Fruit fly (Drosophila melanogaster) whole organism, prepupa: ENCODE results near the gene CG15023.

ENCODE experiments used
- CG7368 ChIP-seq: fragments of 200-800 bp; sonication (Bioruptor generic); optimal IDR thresholded peaks from 3 replicates; lab custom pipeline; 2016; ENCODE audit warnings: missing biosample characterization, missing genetic modification characterization
- CG8319 ChIP-seq: fragments of 200-800 bp; sonication (Bioruptor generic); optimal IDR thresholded peaks from 3 replicates; lab custom pipeline; 2016; ENCODE audit warnings: missing biosample characterization, missing genetic modification characterization
- Eip75B ChIP-seq: fragments of 200-800 bp; sonication (Bioruptor generic); optimal IDR thresholded peaks from 3 replicates; lab custom pipeline; 2016; ENCODE audit warnings: missing biosample characterization, missing genetic modification characterization
- Ets96B ChIP-seq: fragments of 200-800 bp; optimal IDR thresholded peaks from 2 replicates; lab custom pipeline; 2019; ENCODE audit warnings: missing biosample characterization, mild to moderate bottlenecking, missing genetic modification characterization, moderate library complexity
- Lpt ChIP-seq: fragments of 200-800 bp; sonication (Bioruptor generic); optimal IDR thresholded peaks from 3 replicates; lab custom pipeline; 2016; ENCODE audit warnings: missing biosample characterization, missing genetic modification characterization

- TF ChIP-seq CG8319, result no peak
- no peak for TF ChIP-seq CG7368 (GFP tag; lab: Kevin White, UChicago)
- TF ChIP-seq Eip75B, result no peak
- TF ChIP-seq Lpt, result no peak
- TF ChIP-seq Ets96B, result no peak
Observed at dm6 chr3L:4411951-4412350, 49.4 kb downstream of the CG15023 start.
